Worm (Caenorhabditis elegans): ENCODE data around the gene lag-1.

ce11 chrIV:6099770-6100169 is 4.6 kb downstream of the lag-1 start:
- no peak for TF ChIP-seq nhr-77 (tag; optimal IDR thresholded peaks at IDR 0.05)
- TF ChIP-seq nhr-11 (tag; optimal IDR thresholded peaks at IDR 0.05): no peak
- TF ChIP-seq ama-1 (optimal IDR thresholded peaks at IDR 0.05): no peak
- TF ChIP-seq nfya-1 (tag; optimal IDR thresholded peaks at IDR 0.05; ENCODE audit: insufficient read depth): peak; percentile 51
- TF ChIP-seq unc-62 (GFP tag; optimal IDR thresholded peaks at IDR 0.05): no peak
- no peak for TF ChIP-seq nhr-28 (tag; optimal IDR thresholded peaks at IDR 0.05)
- TF ChIP-seq nhr-76 (tag; optimal IDR thresholded peaks at IDR 0.05): no peak
- TF ChIP-seq nhr-12 (tag; optimal IDR thresholded peaks at IDR 0.05): no peak
- TF ChIP-seq zag-1 (tag; optimal IDR thresholded peaks at IDR 0.05): no peak
